Fruit fly (Drosophila melanogaster): ENCODE results near the gene CG42331.

DNA sequence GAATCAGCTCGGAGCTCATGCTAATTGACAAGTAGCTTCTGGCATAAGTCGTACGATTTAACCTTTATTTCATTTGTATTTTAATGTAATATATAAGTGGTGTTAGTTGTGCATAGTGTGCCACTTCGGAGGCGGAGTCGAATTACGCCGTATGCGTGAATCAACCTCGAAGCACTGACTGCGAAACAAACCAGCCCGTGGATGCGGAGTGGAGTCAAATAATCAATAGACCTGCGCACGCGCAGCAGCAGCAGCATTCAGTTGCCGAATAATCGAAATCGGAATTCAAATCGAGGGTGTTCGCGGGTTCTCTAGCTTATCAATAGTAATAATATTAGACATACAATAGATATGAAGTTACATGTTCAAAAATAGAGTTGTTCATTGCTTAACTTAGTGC, 56.3 kb downstream of the CG42331 start, which contains the start of gene RabX4:
- no peak for TF ChIP-seq Sin3A (optimal IDR thresholded peaks at IDR 0.05)
- no peak for TF ChIP-seq Myc (optimal IDR thresholded peaks at IDR 0.05)
- no peak for TF ChIP-seq psq (optimal IDR thresholded peaks at IDR 0.05)
